Fruit fly (Drosophila melanogaster) whole organism, embryonic: ENCODE measurements around the gene Alg2.

ENCODE experiments used
- Awh ChIP-seq: fragments of 200-800 bp; sonication (Bioruptor generic); IDR thresholded peaks from 2 replicates; pipeline ENCODE4, ENCODE4 v1.3.6; 2022; ENCODE audit warnings: missing biosample characterization, missing genetic modification characterization
- Blimp-1 ChIP-seq: fragments of 200-800 bp; sonication (Bioruptor generic); optimal IDR thresholded peaks from 3 replicates; lab custom pipeline; 2018; ENCODE audit warnings: missing biosample characterization, missing genetic modification characterization, mild to moderate bottlenecking, moderate library complexity, missing genetic modification reagents
- CG11456 ChIP-seq: fragments of 200-800 bp; sonication (Bioruptor generic); IDR thresholded peaks from 3 replicates; pipeline ENCODE4 v1.3.6; 2022; ENCODE audit warnings: missing biosample characterization, missing genetic modification characterization
- CG8290 ChIP-seq, 3 experiments: fragments of 200-800 bp; sonication (Bioruptor generic); optimal IDR thresholded peaks; 2 replicates each; lab custom pipeline; 2016 to 2019; ENCODE audit warnings: missing biosample characterization in 3 of 3, missing genetic modification characterization in 3 of 3, mild to moderate bottlenecking in 2 of 3, moderate library complexity in 1 of 3
- MTF-1 ChIP-seq: fragments of 200-800 bp; sonication (Bioruptor generic); optimal IDR thresholded peaks from 2 replicates; lab custom pipeline; 2018; ENCODE audit warnings: missing biosample characterization, mild to moderate bottlenecking, missing genetic modification characterization, borderline replicate concordance
- Mes4 ChIP-seq: fragments of 200-800 bp; sonication (Bioruptor generic); optimal IDR thresholded peaks from 2 replicates; lab custom pipeline; 2016; ENCODE audit warnings: missing biosample characterization, missing genetic modification characterization
- ac ChIP-seq: fragments of 200-800 bp; sonication (Bioruptor generic); optimal IDR thresholded peaks from 3 replicates; lab custom pipeline; 2017; ENCODE audit warnings: missing biosample characterization, mild to moderate bottlenecking, missing genetic modification characterization
- cato ChIP-seq: fragments of 200-800 bp; sonication (Bioruptor generic); optimal IDR thresholded peaks from 2 replicates; lab custom pipeline; 2016; ENCODE audit warnings: missing biosample characterization, missing genetic modification characterization, borderline replicate concordance
- inv ChIP-seq: fragments of 200-800 bp; sonication (Bioruptor generic); IDR thresholded peaks from 2 replicates; pipeline ENCODE4 v1.3.6; 2022; ENCODE audit warnings: missing biosample characterization, missing genetic modification characterization; ENCODE audit not compliant: partially characterized antibody
- nau ChIP-seq: fragments of 200-800 bp; sonication (Bioruptor generic); optimal IDR thresholded peaks from 3 replicates; lab custom pipeline; 2017; ENCODE audit warnings: missing biosample characterization, mild to moderate bottlenecking, missing genetic modification characterization, missing genetic modification reagents
- wdn ChIP-seq: fragments of 200-800 bp; sonication (Bioruptor generic); IDR thresholded peaks from 2 replicates; pipeline ENCODE4 v1.3.6; 2022; ENCODE audit warnings: missing biosample characterization, missing genetic modification characterization

DNA sequence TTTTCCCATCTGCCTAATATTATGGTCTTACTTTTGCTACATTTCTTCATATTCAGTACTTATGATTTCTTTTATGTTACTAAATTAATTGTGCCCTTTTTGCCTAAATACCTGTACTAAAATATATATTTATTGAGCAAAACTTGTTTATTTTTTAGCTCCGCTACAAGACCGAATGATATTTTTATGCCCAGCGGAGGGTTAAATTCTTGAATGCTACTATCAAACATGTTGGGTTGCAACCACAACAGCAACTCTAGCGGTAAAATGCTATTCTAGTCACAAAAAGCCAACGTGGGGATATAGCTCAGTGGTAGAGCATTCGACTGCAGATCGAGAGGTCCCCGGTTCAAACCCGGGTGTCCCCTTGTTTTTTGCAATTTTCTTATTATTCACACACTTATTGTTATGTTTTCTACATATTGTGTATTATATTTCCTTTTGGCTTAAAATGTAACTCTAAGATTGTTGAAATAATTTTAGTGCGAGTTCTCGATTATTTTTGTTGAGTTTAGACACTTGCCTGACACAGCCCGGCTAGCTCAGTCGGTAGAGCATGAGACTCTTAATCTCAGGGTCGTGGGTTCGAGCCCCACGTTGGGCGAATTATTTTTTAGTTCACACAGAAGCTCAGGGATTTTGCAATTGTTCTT is 47.4 kb upstream of the Alg2 start:
- no peak for TF ChIP-seq MTF-1 (GFP tag; lab: Kevin White, UChicago)
- no peak for TF ChIP-seq Blimp-1 (GFP tag; lab: Kevin White, UChicago)
- TF ChIP-seq wdn (GFP tag; lab: Robert Waterston, UW) = no peak
- no peak for TF ChIP-seq CG11456 (GFP tag; lab: Robert Waterston, UW)
- no peak for TF ChIP-seq Mes4 (GFP tag; lab: Kevin White, UChicago)
- no peak for TF ChIP-seq nau (GFP tag; lab: Kevin White, UChicago)
- no peak for TF ChIP-seq cato (GFP tag; lab: Kevin White, UChicago)
- TF ChIP-seq Awh (GFP tag; lab: Robert Waterston, UW) = 0 out of 2 replicates have a peak, but pooled peaks have one; percentile 27
- TF ChIP-seq ac (GFP tag; lab: Kevin White, UChicago) = no peak
- peak; percentile 62; the same call in 1 of the 2 replicates for TF ChIP-seq inv (GFP tag; lab: Robert Waterston, UW)
- no peak for TF ChIP-seq CG8290 (GFP tag; optimal IDR thresholded peaks at IDR 0.05; lab: Kevin White, UChicago)
- TF ChIP-seq CG8290 (tag; optimal IDR thresholded peaks at IDR 0.05; lab: Kevin White, UChicago) = no peak
